Fruit fly (Drosophila melanogaster) whole organism, prepupa: Measurements from ENCODE around the gene Ets96B.

Source experiments
- CG10631 ChIP-seq: fragments of 200-800 bp; sonication (Bioruptor generic); optimal IDR thresholded peaks from 2 replicates; lab custom pipeline; 2016; ENCODE audit warnings: missing biosample characterization, missing genetic modification characterization
- CG15336 ChIP-seq: fragments of 200-800 bp; sonication (Bioruptor generic); IDR thresholded peaks from 2 replicates; pipeline ENCODE4 v1.3.6; 2022; ENCODE audit warnings: missing biosample characterization, missing genetic modification characterization
- CG34406 ChIP-seq: fragments of 200-800 bp; sonication (Bioruptor generic); optimal IDR thresholded peaks from 3 replicates; lab custom pipeline; 2016; ENCODE audit warnings: missing biosample characterization, missing genetic modification characterization
- CG6792 ChIP-seq: fragments of 200-800 bp; sonication (Bioruptor generic); optimal IDR thresholded peaks from 3 replicates; lab custom pipeline; 2016; ENCODE audit warnings: missing biosample characterization, missing genetic modification characterization
- Lpt ChIP-seq: fragments of 200-800 bp; sonication (Bioruptor generic); optimal IDR thresholded peaks from 3 replicates; lab custom pipeline; 2016; ENCODE audit warnings: missing biosample characterization, missing genetic modification characterization

DNA sequence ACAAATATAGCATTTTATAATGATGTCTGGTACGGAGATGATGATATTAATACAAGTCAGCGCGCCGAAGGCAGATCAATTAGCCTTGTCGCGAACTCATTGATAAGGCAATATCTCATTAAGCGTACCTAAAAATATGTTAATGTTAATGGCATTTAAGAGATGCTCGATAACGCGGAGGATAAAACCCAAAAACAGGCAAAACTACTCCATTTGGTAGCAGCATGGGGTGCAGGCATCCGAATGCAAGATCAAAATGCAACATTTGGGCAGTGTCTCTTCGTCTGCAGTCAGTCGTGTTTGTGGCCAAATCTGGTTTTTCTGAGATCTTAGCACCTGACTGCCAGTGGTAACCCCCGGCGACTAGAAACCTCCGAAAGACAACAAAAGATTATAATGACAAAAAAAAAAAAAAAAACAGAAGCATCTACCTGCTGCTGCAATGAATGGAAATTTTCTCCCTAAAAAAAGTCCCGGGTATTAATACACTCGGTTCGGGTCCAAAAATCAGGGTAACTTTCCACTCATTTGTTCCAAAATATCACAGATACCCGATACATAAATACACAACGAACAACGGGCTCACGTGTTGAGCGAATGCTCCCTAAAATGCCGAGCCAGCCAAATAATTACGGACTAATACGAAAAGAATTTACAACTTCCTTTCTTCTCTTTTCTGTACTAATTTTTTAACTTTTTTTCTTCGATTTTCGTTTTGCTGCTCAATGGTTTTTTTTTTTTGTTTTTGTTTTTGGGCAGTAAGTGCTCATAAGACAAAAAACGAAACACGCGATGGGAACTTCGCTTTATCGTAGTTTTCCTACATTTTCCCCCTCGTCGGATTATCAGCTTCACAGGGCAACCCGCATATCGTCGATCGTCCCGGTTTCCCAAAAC lies 58.3 kb downstream of the Ets96B start:
- no peak for TF ChIP-seq CG6792 (GFP tag; lab: Kevin White, UChicago)
- no peak for TF ChIP-seq CG15336
- TF ChIP-seq CG10631 (GFP tag; lab: Kevin White, UChicago): no peak
- TF ChIP-seq CG34406 (GFP tag; lab: Kevin White, UChicago): no peak
- TF ChIP-seq Lpt (GFP tag; lab: Kevin White, UChicago): no peak
